Worm (Caenorhabditis elegans) whole organism, early embryonic: ENCODE results near the gene ZK899.1.

ENCODE experiments used
- ama-1 ChIP-seq: fragments of 150-350 bp; optimal IDR thresholded peaks from 2 replicates; lab custom pipeline; 2014
- ceh-13 ChIP-seq: fragments of 200-800 bp; sonication (Bioruptor generic); optimal IDR thresholded peaks from 2 replicates; lab custom pipeline; 2018; ENCODE audit warnings: mild to moderate bottlenecking, missing genetic modification characterization, missing compliant biosample characterization
- ceh-36 ChIP-seq: sonication (generic microtip); optimal IDR thresholded peaks from 2 replicates; lab custom pipeline; 2016; ENCODE audit warnings: missing genetic modification characterization, inconsistent platforms, missing compliant biosample characterization
- hmbx-1 ChIP-seq: sonication (generic microtip); optimal IDR thresholded peaks from 2 replicates; lab custom pipeline; 2016; ENCODE audit warnings: mild to moderate bottlenecking, missing genetic modification characterization, missing compliant biosample characterization
- scrt-1 ChIP-seq: fragments of 200-800 bp; sonication (Bioruptor generic); IDR thresholded peaks from 2 replicates; pipeline ENCODE4 v1.3.6; 2022; ENCODE audit warnings: missing genetic modification characterization, missing compliant biosample characterization
- sea-1 ChIP-seq: fragments of 200-800 bp; sonication (Bioruptor generic); conservative IDR thresholded peaks from 2 replicates; pipeline ENCODE4 v1.3.6; 2022; ENCODE audit warnings: missing genetic modification characterization, missing compliant biosample characterization
- tbx-11 ChIP-seq: fragments of 200-800 bp; sonication (Bioruptor generic); IDR thresholded peaks from 2 replicates; pipeline ENCODE4 v1.3.6; 2022; ENCODE audit warnings: missing genetic modification characterization, missing compliant biosample characterization
- tbx-37 ChIP-seq: fragments of 200-800 bp; sonication (Bioruptor generic); conservative IDR thresholded peaks from 2 replicates; pipeline ENCODE4 v1.3.6; 2022; ENCODE audit warnings: missing genetic modification reagents, missing genetic modification characterization, missing compliant biosample characterization

ce11 chrX:9476752-9477151 is 30.3 kb downstream of the ZK899.1 start:
- no peak for TF ChIP-seq ama-1 (lab: Kevin White, UChicago)
- no peak for TF ChIP-seq sea-1 (GFP tag; lab: Robert Waterston, UW)
- TF ChIP-seq hmbx-1 (tag; lab: Kevin White, UChicago), result no peak
- no peak for TF ChIP-seq ceh-36 (tag; lab: Kevin White, UChicago)
- no peak for TF ChIP-seq tbx-11 (GFP tag; lab: Robert Waterston, UW)
- TF ChIP-seq ceh-13 (GFP tag; lab: Kevin White, UChicago), result no peak
- TF ChIP-seq scrt-1 (GFP tag; lab: Robert Waterston, UW), result no peak
- TF ChIP-seq tbx-37 (GFP tag; lab: Robert Waterston, UW), result no peak
